Fruit fly (Drosophila melanogaster) whole organism, embryonic: ENCODE data around the gene Faa.

ENCODE experiments used
- Asciz ChIP-seq: fragments of 200-800 bp; sonication (Bioruptor generic); optimal IDR thresholded peaks from 2 replicates; lab custom pipeline; 2017; ENCODE audit warnings: missing biosample characterization, mild to moderate bottlenecking, missing genetic modification characterization, missing genetic modification reagents
- Atf-2 ChIP-seq: fragments of 200-800 bp; sonication (Bioruptor generic); optimal IDR thresholded peaks from 2 replicates; lab custom pipeline; 2016; ENCODE audit warnings: missing biosample characterization, missing genetic modification characterization
- B-H1 ChIP-seq: fragments of 200-800 bp; sonication (Bioruptor generic); IDR thresholded peaks from 3 replicates; pipeline ENCODE4 v1.3.6; 2022; ENCODE audit warnings: missing biosample characterization, missing genetic modification characterization
- CG12236 ChIP-seq: fragments of 200-800 bp; sonication (Bioruptor generic); optimal IDR thresholded peaks from 2 replicates; lab custom pipeline; 2016; ENCODE audit warnings: missing biosample characterization, missing genetic modification characterization
- CG12744 ChIP-seq: fragments of 200-800 bp; sonication (Bioruptor generic); optimal IDR thresholded peaks from 2 replicates; lab custom pipeline; 2016; ENCODE audit warnings: missing biosample characterization, missing genetic modification characterization
- CG13296 ChIP-seq: fragments of 200-800 bp; sonication (Bioruptor generic); optimal IDR thresholded peaks from 3 replicates; lab custom pipeline; 2018; ENCODE audit warnings: missing biosample characterization, mild to moderate bottlenecking, missing genetic modification characterization
- CG14710 ChIP-seq: fragments of 200-800 bp; sonication (Bioruptor generic); optimal IDR thresholded peaks from 3 replicates; lab custom pipeline; 2019; ENCODE audit warnings: missing biosample characterization, mild to moderate bottlenecking, missing genetic modification characterization, moderate library complexity
- CG15601 ChIP-seq: fragments of 200-800 bp; sonication (Bioruptor generic); optimal IDR thresholded peaks from 3 replicates; lab custom pipeline; 2019; ENCODE audit warnings: missing biosample characterization, mild to moderate bottlenecking, missing genetic modification characterization, moderate library complexity
- CG1602 ChIP-seq: fragments of 200-800 bp; sonication (Bioruptor generic); optimal IDR thresholded peaks from 3 replicates; lab custom pipeline; 2016; ENCODE audit warnings: missing biosample characterization, missing genetic modification characterization
- CG1647 ChIP-seq: fragments of 200-800 bp; sonication (Bioruptor generic); optimal IDR thresholded peaks from 3 replicates; lab custom pipeline; 2016; ENCODE audit warnings: missing biosample characterization, missing genetic modification characterization
- CG17912 ChIP-seq: fragments of 200-800 bp; sonication (Bioruptor generic); optimal IDR thresholded peaks from 2 replicates; lab custom pipeline; 2018; ENCODE audit warnings: missing biosample characterization, mild to moderate bottlenecking, missing genetic modification characterization
- CG2199 ChIP-seq: fragments of 200-800 bp; sonication (Bioruptor generic); IDR thresholded peaks from 3 replicates; pipeline ENCODE4 v1.3.6; 2022; ENCODE audit warnings: missing biosample characterization, missing genetic modification characterization
- CG2678 ChIP-seq: fragments of 200-800 bp; sonication (Bioruptor generic); optimal IDR thresholded peaks from 3 replicates; lab custom pipeline; 2019; ENCODE audit warnings: missing biosample characterization, mild to moderate bottlenecking, missing genetic modification characterization, moderate library complexity
- CG30403 ChIP-seq: fragments of 200-800 bp; sonication (Bioruptor generic); optimal IDR thresholded peaks from 3 replicates; lab custom pipeline; 2016; ENCODE audit warnings: missing biosample characterization, missing genetic modification characterization
- CG3281 ChIP-seq: fragments of 200-800 bp; sonication (Bioruptor generic); optimal IDR thresholded peaks from 3 replicates; lab custom pipeline; 2017; ENCODE audit warnings: missing biosample characterization, mild to moderate bottlenecking, missing genetic modification characterization
- CG3838 ChIP-seq: fragments of 200-800 bp; sonication (Bioruptor generic); optimal IDR thresholded peaks from 3 replicates; lab custom pipeline; 2016; ENCODE audit warnings: missing biosample characterization, missing genetic modification characterization
- CG5180 ChIP-seq: fragments of 200-800 bp; sonication (Bioruptor generic); optimal IDR thresholded peaks from 3 replicates; lab custom pipeline; 2017; ENCODE audit warnings: missing biosample characterization, missing genetic modification characterization, mild to moderate bottlenecking, moderate library complexity, missing genetic modification reagents
- CG7271 ChIP-seq: fragments of 200-800 bp; sonication (Bioruptor generic); optimal IDR thresholded peaks from 2 replicates; lab custom pipeline; 2018; ENCODE audit warnings: missing biosample characterization, mild to moderate bottlenecking, missing genetic modification characterization, moderate library complexity
- CG8359 ChIP-seq: fragments of 200-800 bp; sonication (Bioruptor generic); optimal IDR thresholded peaks from 2 replicates; lab custom pipeline; 2017; ENCODE audit warnings: missing biosample characterization, mild to moderate bottlenecking, missing genetic modification characterization, borderline replicate concordance
- CG9437 ChIP-seq: fragments of 200-800 bp; sonication (Bioruptor generic); optimal IDR thresholded peaks from 2 replicates; lab custom pipeline; 2018; ENCODE audit warnings: missing biosample characterization, mild to moderate bottlenecking, missing genetic modification characterization
- CG9727 ChIP-seq: fragments of 200-800 bp; sonication (Bioruptor generic); optimal IDR thresholded peaks from 3 replicates; lab custom pipeline; 2017; ENCODE audit warnings: missing biosample characterization, mild to moderate bottlenecking, missing genetic modification characterization
- CoRest ChIP-seq: fragments of 200-800 bp; sonication (Bioruptor generic); optimal IDR thresholded peaks from 3 replicates; lab custom pipeline; 2018; ENCODE audit warnings: missing biosample characterization, mild to moderate bottlenecking, missing genetic modification characterization, moderate library complexity
- Hey ChIP-seq: fragments of 200-800 bp; sonication (Bioruptor generic); optimal IDR thresholded peaks from 3 replicates; lab custom pipeline; 2018; ENCODE audit warnings: missing biosample characterization, mild to moderate bottlenecking, missing genetic modification characterization
- Hr39 ChIP-seq: fragments of >200 bp; optimal IDR thresholded peaks from 2 replicates; lab custom pipeline; 2017
- Mes4 ChIP-seq: fragments of 200-800 bp; sonication (Bioruptor generic); optimal IDR thresholded peaks from 2 replicates; lab custom pipeline; 2016; ENCODE audit warnings: missing biosample characterization, missing genetic modification characterization
- NC2α ChIP-seq: fragments of 200-800 bp; sonication (Bioruptor generic); optimal IDR thresholded peaks from 2 replicates; lab custom pipeline; 2016; ENCODE audit warnings: missing biosample characterization, missing genetic modification characterization
- Neu2 ChIP-seq: fragments of 200-800 bp; sonication (Bioruptor generic); optimal IDR thresholded peaks from 3 replicates; lab custom pipeline; 2016; ENCODE audit warnings: missing biosample characterization, missing genetic modification characterization, borderline replicate concordance
- NfI ChIP-seq: fragments of 200-800 bp; sonication (Bioruptor generic); optimal IDR thresholded peaks from 3 replicates; lab custom pipeline; 2018; ENCODE audit warnings: missing biosample characterization, mild to moderate bottlenecking, missing genetic modification characterization, moderate library complexity
- Poxn ChIP-seq: fragments of 200-800 bp; sonication (Bioruptor generic); IDR thresholded peaks from 2 replicates; pipeline ENCODE4 v1.3.6; 2022; ENCODE audit warnings: missing biosample characterization, missing genetic modification characterization
- Sin3A ChIP-seq: fragments of >200 bp; optimal IDR thresholded peaks from 2 replicates; lab custom pipeline; 2018
- Taf1 ChIP-seq: fragments of 200-800 bp; sonication (Bioruptor generic); IDR thresholded peaks from 2 replicates; pipeline ENCODE4 v1.3.6; 2022; ENCODE audit warnings: missing biosample characterization, missing genetic modification characterization
- Xbp1 ChIP-seq: fragments of 200-800 bp; sonication (Bioruptor generic); optimal IDR thresholded peaks from 3 replicates; lab custom pipeline; 2016; ENCODE audit warnings: missing biosample characterization, mild to moderate bottlenecking, missing genetic modification characterization
- ac ChIP-seq: fragments of 200-800 bp; sonication (Bioruptor generic); optimal IDR thresholded peaks from 3 replicates; lab custom pipeline; 2017; ENCODE audit warnings: missing biosample characterization, mild to moderate bottlenecking, missing genetic modification characterization
- ato ChIP-seq: fragments of 200-800 bp; sonication (Bioruptor generic); IDR thresholded peaks from 2 replicates; pipeline ENCODE4 v1.3.6; 2022; ENCODE audit warnings: missing biosample characterization, missing genetic modification characterization; ENCODE audit not compliant: partially characterized antibody
- az2 ChIP-seq: fragments of 200-800 bp; sonication (Bioruptor generic); optimal IDR thresholded peaks from 3 replicates; lab custom pipeline; 2016; ENCODE audit warnings: missing biosample characterization, missing genetic modification characterization
- bbx ChIP-seq: fragments of 200-800 bp; sonication (Bioruptor generic); IDR thresholded peaks from 2 replicates; pipeline ENCODE4 v1.3.6; 2022; ENCODE audit warnings: missing biosample characterization, missing genetic modification characterization; ENCODE audit not compliant: partially characterized antibody
- crol ChIP-seq: fragments of 200-800 bp; sonication (Bioruptor generic); IDR thresholded peaks from 2 replicates; pipeline ENCODE4 v1.3.6; 2022; ENCODE audit warnings: missing biosample characterization, missing genetic modification characterization
- lbe ChIP-seq: fragments of 200-800 bp; sonication (Bioruptor generic); optimal IDR thresholded peaks from 2 replicates; lab custom pipeline; 2016; ENCODE audit warnings: missing biosample characterization, mild to moderate bottlenecking, missing genetic modification characterization
- lov ChIP-seq, 2 experiments: fragments of 200-800 bp in 1 of 2; fragments of >200 bp in 1 of 2; sonication (Bioruptor generic) in 1 of 2; IDR thresholded peaks in 1 of 2; optimal IDR thresholded peaks in 1 of 2; 2 replicates in 1 of 2; 3 replicates in 1 of 2; pipeline versions ENCODE4 v1.3.6 to Lab custom; 2017 to 2022; ENCODE audit warnings: missing biosample characterization in 1 of 2, missing genetic modification characterization in 1 of 2
- p53 ChIP-seq: fragments of 200-800 bp; sonication (Bioruptor generic); optimal IDR thresholded peaks from 2 replicates; lab custom pipeline; 2016; ENCODE audit warnings: missing biosample characterization, missing genetic modification characterization
- pita ChIP-seq: fragments of 200-800 bp; sonication (Bioruptor generic); optimal IDR thresholded peaks from 2 replicates; lab custom pipeline; 2017; ENCODE audit warnings: missing biosample characterization, mild to moderate bottlenecking, missing genetic modification characterization
- prd ChIP-seq, 3 experiments: fragments of >200 bp in 2 of 3; fragments of 200-800 bp in 1 of 3; sonication (Bioruptor generic) in 1 of 3; optimal IDR thresholded peaks in 2 of 3; IDR thresholded peaks in 1 of 3; 2 replicates in 2 of 3; 3 replicates in 1 of 3; pipeline versions ENCODE4 v1.3.6 to Lab custom; 2017 to 2022; ENCODE audit warnings: missing biosample characterization in 1 of 3, missing genetic modification characterization in 1 of 3
- pzg ChIP-seq: fragments of 200-800 bp; sonication (Bioruptor generic); optimal IDR thresholded peaks from 3 replicates; lab custom pipeline; 2018; ENCODE audit warnings: missing biosample characterization, mild to moderate bottlenecking, missing genetic modification characterization, moderate library complexity
- run ChIP-seq: fragments of 200-800 bp; sonication (Bioruptor generic); optimal IDR thresholded peaks from 3 replicates; lab custom pipeline; 2018; ENCODE audit warnings: missing biosample characterization, mild to moderate bottlenecking, missing genetic modification characterization
- tio ChIP-seq: fragments of 200-800 bp; sonication (Bioruptor generic); optimal IDR thresholded peaks from 2 replicates; lab custom pipeline; 2017; ENCODE audit warnings: missing biosample characterization, missing genetic modification characterization, inconsistent platforms
- tna ChIP-seq: fragments of 200-800 bp; sonication (Bioruptor generic); IDR thresholded peaks from 2 replicates; pipeline ENCODE4 v1.3.6; 2022; ENCODE audit warnings: missing biosample characterization, missing genetic modification characterization; ENCODE audit not compliant: partially characterized antibody
- trem ChIP-seq: fragments of 200-800 bp; optimal IDR thresholded peaks from 3 replicates; lab custom pipeline; 2019; ENCODE audit warnings: missing biosample characterization, mild to moderate bottlenecking, missing genetic modification characterization, moderate library complexity
- vfl ChIP-seq: fragments of 200-800 bp; sonication (Bioruptor generic); optimal IDR thresholded peaks from 2 replicates; lab custom pipeline; 2016; ENCODE audit warnings: missing biosample characterization, missing genetic modification characterization

The Faa gene

dm6 chr3L:4070221-4070995, 3.3 kb downstream of the Faa start (continued):
- TF ChIP-seq Xbp1 (peak; percentile 92), CG9727 (GFP tag; lab: Kevin White, UChicago) (peak; percentile 84), crol (GFP tag; lab: Robert Waterston, UW) (peak; percentile 88), CG7271 (tag; lab: Kevin White, UChicago) (peak; percentile 30), Mes4 (GFP tag; lab: Kevin White, UChicago) (peak; percentile 79), ato (GFP tag; lab: Robert Waterston, UW) (no peak), Hey (tag; lab: Kevin White, UChicago) (peak; percentile 6), CoRest (tag; lab: Kevin White, UChicago) (peak; percentile 88), pzg (peak; percentile 5), run (tag; lab: Kevin White, UChicago) (peak; percentile 65), CG1602 (GFP tag; lab: Kevin White, UChicago) (peak; percentile 72), CG3838 (GFP tag; lab: Kevin White, UChicago) (peak; percentile 36), CG8359 (peak; percentile 26), CG30403 (GFP tag; lab: Kevin White, UChicago) (peak; percentile 89), CG3281 (peak; percentile 79), CG14710 (tag; lab: Kevin White, UChicago) (no peak), Asciz (GFP tag; lab: Kevin White, UChicago) (peak; percentile 67), trem (peak; percentile 13), CG17912 (peak; percentile 30), Sin3A (lab: Kevin White, UChicago) (no peak), Hr39 (lab: Kevin White, UChicago) (no peak), CG2199 (GFP tag; lab: Robert Waterston, UW) (no peak), tna (no peak), tio (peak; percentile 73), Taf1 (GFP tag; lab: Robert Waterston, UW) (peak; percentile 85), CG1647 (GFP tag; lab: Kevin White, UChicago) (peak; percentile 72), Poxn (GFP tag; lab: Robert Waterston, UW) (peak; percentile 84), CG12236 (GFP tag; lab: Kevin White, UChicago) (peak; percentile 73), az2 (peak; percentile 85), CG13296 (peak; percentile 79), Neu2 (peak; percentile 36), B-H1 (GFP tag; lab: Robert Waterston, UW) (peak; percentile 85), CG2678 (tag; lab: Kevin White, UChicago) (peak; percentile 91), ac (GFP tag; lab: Kevin White, UChicago) (peak; percentile 4), CG5180 (GFP tag; lab: Kevin White, UChicago) (peak; percentile 29), lov (optimal IDR thresholded peaks at IDR 0.05; lab: Kevin White, UChicago) (no peak), lov (GFP tag; IDR thresholded peaks at IDR 0.05; lab: Robert Waterston, UW) (peak; percentile 82; the same call in 2 of the 3 replicates), p53 (GFP tag; lab: Kevin White, UChicago) (peak; percentile 58), NC2α (peak; percentile 72), NfI (GFP tag; lab: Kevin White, UChicago) (peak; percentile 94), lbe (GFP tag; lab: Kevin White, UChicago) (peak; percentile 96), prd (optimal IDR thresholded peaks at IDR 0.05; lab: Kevin White, UChicago) (no peak), prd (GFP tag; IDR thresholded peaks at IDR 0.05; lab: Robert Waterston, UW) (peak; percentile 92), CG9437 (GFP tag; lab: Kevin White, UChicago) (peak; percentile 72), bbx (GFP tag; lab: Robert Waterston, UW) (no peak), Atf-2 (GFP tag; lab: Kevin White, UChicago) (peak; percentile 86), CG12744 (GFP tag; lab: Kevin White, UChicago) (peak; percentile 74), CG15601 (tag; lab: Kevin White, UChicago) (peak; percentile 64), pita (GFP tag; lab: Kevin White, UChicago) (no peak), vfl (peak; percentile 58)
